Fruit fly (Drosophila melanogaster) whole organism, pupa: ENCODE results near the gene CG9568.

Source experiments
- CG32121 ChIP-seq: fragments of 200-800 bp; sonication (Bioruptor generic); IDR thresholded peaks from 2 replicates; pipeline ENCODE4 v1.3.6; 2022; ENCODE audit warnings: missing biosample characterization, missing genetic modification characterization
- CG8159 ChIP-seq: fragments of 200-800 bp; sonication (Bioruptor generic); optimal IDR thresholded peaks from 3 replicates; lab custom pipeline; 2018; ENCODE audit warnings: missing biosample characterization, mild to moderate bottlenecking, missing genetic modification characterization, moderate library complexity

DNA sequence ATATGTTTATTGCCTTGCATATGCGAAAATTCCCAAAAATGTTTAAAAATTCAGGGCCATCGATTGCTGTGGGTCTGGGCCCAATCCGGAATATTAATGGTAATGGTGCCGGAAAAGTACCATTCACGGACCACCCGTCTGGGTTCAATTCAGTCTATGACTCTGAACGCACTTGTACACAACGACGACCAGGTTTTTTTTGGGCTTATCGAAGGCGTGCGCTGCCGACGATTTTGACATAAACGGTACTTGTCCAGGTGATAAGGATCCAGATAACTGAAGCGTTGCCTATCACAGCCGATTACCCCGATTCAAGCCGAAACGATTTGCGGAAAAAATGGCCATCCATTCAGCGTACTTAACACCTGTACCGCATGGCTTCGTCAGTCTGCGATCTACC is 18.8 kb upstream of the CG9568 start, which contains the start of gene CG9555:
- TF ChIP-seq CG8159 (no peak), CG32121 (GFP tag; lab: Robert Waterston, UW) (no peak)
